Fruit fly (Drosophila melanogaster) whole organism, prepupa: ENCODE results near the gene CG7148.

ENCODE experiments used
- CG10631 ChIP-seq: fragments of 200-800 bp; sonication (Bioruptor generic); optimal IDR thresholded peaks from 2 replicates; lab custom pipeline; 2016; ENCODE audit warnings: missing biosample characterization, missing genetic modification characterization
- CG10669 ChIP-seq: fragments of 200-800 bp; sonication (Bioruptor generic); optimal IDR thresholded peaks from 3 replicates; lab custom pipeline; 2018; ENCODE audit warnings: missing biosample characterization, mild to moderate bottlenecking, missing genetic modification characterization, moderate library complexity
- CG11762 ChIP-seq: fragments of 200-800 bp; sonication (Bioruptor generic); optimal IDR thresholded peaks from 3 replicates; lab custom pipeline; 2016; ENCODE audit warnings: missing biosample characterization, missing genetic modification characterization; ENCODE audit not compliant: insufficient read depth
- CG11902 ChIP-seq: fragments of 200-800 bp; sonication (Bioruptor generic); optimal IDR thresholded peaks from 3 replicates; lab custom pipeline; 2016; ENCODE audit warnings: missing biosample characterization, missing genetic modification characterization
- CG16779 ChIP-seq: fragments of 200-800 bp; sonication (Bioruptor generic); optimal IDR thresholded peaks from 3 replicates; lab custom pipeline; 2017; ENCODE audit warnings: missing biosample characterization, mild to moderate bottlenecking, missing genetic modification characterization
- CG3032 ChIP-seq: fragments of 200-800 bp; optimal IDR thresholded peaks from 2 replicates; lab custom pipeline; 2019; ENCODE audit warnings: missing biosample characterization, mild to moderate bottlenecking, missing genetic modification characterization, moderate library complexity
- CG31627 ChIP-seq: fragments of 200-800 bp; sonication (Bioruptor generic); optimal IDR thresholded peaks from 3 replicates; lab custom pipeline; 2016; ENCODE audit warnings: missing biosample characterization, missing genetic modification characterization
- CG3919 ChIP-seq: fragments of 200-800 bp; sonication (Bioruptor generic); optimal IDR thresholded peaks from 3 replicates; lab custom pipeline; 2016; ENCODE audit warnings: missing biosample characterization, missing genetic modification characterization
- CG4318 ChIP-seq: fragments of 200-800 bp; sonication (Bioruptor generic); optimal IDR thresholded peaks from 3 replicates; lab custom pipeline; 2017; ENCODE audit warnings: missing biosample characterization, mild to moderate bottlenecking, missing genetic modification characterization
- CG6163 ChIP-seq: fragments of 200-800 bp; sonication (Bioruptor generic); IDR thresholded peaks from 3 replicates; pipeline ENCODE4 v1.3.6; 2022; ENCODE audit warnings: missing biosample characterization, missing genetic modification characterization
- CG6792 ChIP-seq: fragments of 200-800 bp; sonication (Bioruptor generic); optimal IDR thresholded peaks from 3 replicates; lab custom pipeline; 2016; ENCODE audit warnings: missing biosample characterization, missing genetic modification characterization
- CG6854 ChIP-seq: fragments of 200-800 bp; sonication (Bioruptor generic); optimal IDR thresholded peaks from 2 replicates; lab custom pipeline; 2017; ENCODE audit warnings: missing biosample characterization, mild to moderate bottlenecking, missing genetic modification characterization
- CG7368 ChIP-seq: fragments of 200-800 bp; sonication (Bioruptor generic); optimal IDR thresholded peaks from 3 replicates; lab custom pipeline; 2016; ENCODE audit warnings: missing biosample characterization, missing genetic modification characterization
- CG8119 ChIP-seq: fragments of 200-800 bp; sonication (Bioruptor generic); IDR thresholded peaks from 3 replicates; pipeline ENCODE4 v1.3.6; 2022; ENCODE audit warnings: missing biosample characterization, missing genetic modification characterization
- Eip75B ChIP-seq: fragments of 200-800 bp; sonication (Bioruptor generic); optimal IDR thresholded peaks from 3 replicates; lab custom pipeline; 2016; ENCODE audit warnings: missing biosample characterization, missing genetic modification characterization
- Eip78C ChIP-seq: fragments of 200-800 bp; sonication (Bioruptor generic); peaks from one replicate; lab custom pipeline; 2016; ENCODE audit warnings: missing biosample characterization, missing genetic modification characterization
- Eip93F ChIP-seq: fragments of 200-800 bp; sonication (Bioruptor generic); optimal IDR thresholded peaks from 2 replicates; lab custom pipeline; 2016; ENCODE audit warnings: missing biosample characterization, mild to moderate bottlenecking, missing genetic modification characterization
- Ets21C ChIP-seq: fragments of 200-800 bp; sonication (Bioruptor generic); optimal IDR thresholded peaks from 3 replicates; lab custom pipeline; 2016; ENCODE audit warnings: missing biosample characterization, missing genetic modification characterization
- Ets96B ChIP-seq: fragments of 200-800 bp; optimal IDR thresholded peaks from 2 replicates; lab custom pipeline; 2019; ENCODE audit warnings: missing biosample characterization, mild to moderate bottlenecking, missing genetic modification characterization, moderate library complexity
- Gug ChIP-seq: fragments of 200-800 bp; sonication (Bioruptor generic); IDR thresholded peaks from 2 replicates; pipeline ENCODE4 v1.3.6; 2022; ENCODE audit warnings: missing biosample characterization, missing genetic modification characterization
- Hr38 ChIP-seq: sonication (Bioruptor generic); optimal IDR thresholded peaks from 2 replicates; lab custom pipeline; 2016; ENCODE audit warnings: missing biosample characterization, missing genetic modification characterization
- Lpt ChIP-seq: fragments of 200-800 bp; sonication (Bioruptor generic); optimal IDR thresholded peaks from 3 replicates; lab custom pipeline; 2016; ENCODE audit warnings: missing biosample characterization, missing genetic modification characterization
- OdsH ChIP-seq: fragments of 200-800 bp; sonication (Bioruptor generic); optimal IDR thresholded peaks from 3 replicates; lab custom pipeline; 2016; ENCODE audit warnings: missing biosample characterization, missing genetic modification characterization
- Smox ChIP-seq: fragments of 200-800 bp; sonication (Bioruptor generic); optimal IDR thresholded peaks from 3 replicates; lab custom pipeline; 2016; ENCODE audit warnings: missing biosample characterization, missing genetic modification characterization
- Sox102F ChIP-seq: fragments of 200-800 bp; sonication (Bioruptor generic); optimal IDR thresholded peaks from 2 replicates; lab custom pipeline; 2016; ENCODE audit warnings: missing biosample characterization, mild to moderate bottlenecking, missing genetic modification characterization
- Sox14 ChIP-seq: fragments of 200-800 bp; sonication (Bioruptor generic); optimal IDR thresholded peaks from 3 replicates; lab custom pipeline; 2016; ENCODE audit warnings: missing biosample characterization, missing genetic modification characterization
- Sox15 ChIP-seq: fragments of 200-800 bp; sonication (Bioruptor generic); optimal IDR thresholded peaks from 3 replicates; lab custom pipeline; 2016; ENCODE audit warnings: missing biosample characterization, missing genetic modification characterization
- achi ChIP-seq: fragments of 200-800 bp; sonication (Bioruptor generic); optimal IDR thresholded peaks from 3 replicates; lab custom pipeline; 2016; ENCODE audit warnings: missing biosample characterization, missing genetic modification characterization
- acj6 ChIP-seq: fragments of 200-800 bp; sonication (Bioruptor generic); optimal IDR thresholded peaks from 3 replicates; lab custom pipeline; 2016; ENCODE audit warnings: missing biosample characterization, missing genetic modification characterization
- cyc ChIP-seq: fragments of 200-800 bp; sonication (Bioruptor generic); optimal IDR thresholded peaks from 3 replicates; lab custom pipeline; 2016; ENCODE audit warnings: missing biosample characterization, missing genetic modification characterization
- dsx ChIP-seq: fragments of 200-800 bp; optimal IDR thresholded peaks from 3 replicates; lab custom pipeline; 2019; ENCODE audit warnings: missing biosample characterization, mild to moderate bottlenecking, missing genetic modification characterization, moderate library complexity; ENCODE audit not compliant: poor library complexity, severe bottlenecking
- fd59A ChIP-seq: fragments of 200-800 bp; sonication (Bioruptor generic); optimal IDR thresholded peaks from 2 replicates; lab custom pipeline; 2017; ENCODE audit warnings: missing biosample characterization, mild to moderate bottlenecking, missing genetic modification characterization, missing genetic modification reagents
- fd85E ChIP-seq: fragments of 200-800 bp; sonication (Bioruptor generic); optimal IDR thresholded peaks from 3 replicates; lab custom pipeline; 2016; ENCODE audit warnings: missing biosample characterization, missing genetic modification characterization
- fkh ChIP-seq: fragments of 200-800 bp; sonication (Bioruptor generic); optimal IDR thresholded peaks from 3 replicates; lab custom pipeline; 2017; ENCODE audit warnings: missing biosample characterization, mild to moderate bottlenecking, missing genetic modification characterization, moderate library complexity
- ss ChIP-seq, 2 experiments: fragments of 200-800 bp; sonication (Bioruptor generic); optimal IDR thresholded peaks; 2 replicates in 1 of 2; 3 replicates in 1 of 2; lab custom pipeline; 2017 to 2018; ENCODE audit warnings: mild to moderate bottlenecking in 2 of 2, missing biosample characterization in 2 of 2, missing genetic modification characterization in 2 of 2, moderate library complexity in 1 of 2
- svp ChIP-seq: fragments of 200-800 bp; sonication (Bioruptor generic); peaks from one replicate; lab custom pipeline; 2016; ENCODE audit warnings: missing biosample characterization, missing genetic modification characterization
- vri ChIP-seq: fragments of 200-800 bp; sonication (Bioruptor generic); optimal IDR thresholded peaks from 3 replicates; lab custom pipeline; 2016; ENCODE audit warnings: missing biosample characterization, mild to moderate bottlenecking, missing genetic modification characterization

CG7148 gene

dm6 chr3L:21879344-21879743, 47.3 kb upstream of the CG7148 start (continued):
- TF ChIP-seq fd59A (GFP tag; lab: Kevin White, UChicago), result no peak
- TF ChIP-seq CG3919 (GFP tag; lab: Kevin White, UChicago), result peak; percentile 80
- TF ChIP-seq fd85E, result peak; percentile 71
- TF ChIP-seq CG8119 (GFP tag; lab: Robert Waterston, UW), result peak; percentile 38; the same call in 2 of the 3 replicates
- TF ChIP-seq dsx (GFP tag; lab: Kevin White, UChicago), result peak; percentile 71
- TF ChIP-seq acj6 (GFP tag; lab: Kevin White, UChicago), result no peak
- TF ChIP-seq CG31627 (GFP tag; lab: Kevin White, UChicago), result no peak
- TF ChIP-seq Sox15, result no peak
- TF ChIP-seq vri (GFP tag; lab: Kevin White, UChicago), result peak; percentile 80
- TF ChIP-seq Sox14, result peak; percentile 71
- peak; percentile 15 for TF ChIP-seq Lpt (GFP tag; lab: Kevin White, UChicago)
- no peak for TF ChIP-seq CG10631 (GFP tag; lab: Kevin White, UChicago)

dm6 chr3L:21878285-21878684, 46.2 kb upstream of the CG7148 start:
- TF ChIP-seq CG7368 (GFP tag; lab: Kevin White, UChicago), result no peak
- no peak for TF ChIP-seq CG31627 (GFP tag; lab: Kevin White, UChicago)
- no peak for TF ChIP-seq fd85E
- TF ChIP-seq ss (GFP tag; optimal IDR thresholded peaks at IDR 0.05; lab: Kevin White, UChicago), result no peak
- no peak for TF ChIP-seq Sox15
- TF ChIP-seq CG16779 (tag; lab: Kevin White, UChicago), result no peak
- no peak for TF ChIP-seq CG6792
- TF ChIP-seq CG11902 (GFP tag; lab: Kevin White, UChicago), result no peak
- no peak for TF ChIP-seq achi
- no peak for TF ChIP-seq Smox
- TF ChIP-seq Eip75B (GFP tag; lab: Kevin White, UChicago), result no peak
- no peak for TF ChIP-seq CG11762 (GFP tag; lab: Kevin White, UChicago)
- TF ChIP-seq CG6854 (GFP tag; lab: Kevin White, UChicago), result no peak
- TF ChIP-seq Sox102F (GFP tag; lab: Kevin White, UChicago), result no peak
- no peak for TF ChIP-seq svp (GFP tag; lab: Kevin White, UChicago)
- TF ChIP-seq CG10669 (GFP tag; lab: Kevin White, UChicago), result no peak
- TF ChIP-seq Ets21C (GFP tag; lab: Kevin White, UChicago), result no peak

dm6 chr3L:21871804-21872203, 39.8 kb upstream of the CG7148 start:
- TF ChIP-seq Ets96B, result no peak
- TF ChIP-seq acj6 (GFP tag; lab: Kevin White, UChicago), result no peak
- TF ChIP-seq Eip78C (GFP tag; lab: Kevin White, UChicago), result no peak
- TF ChIP-seq Hr38, result no peak
- TF ChIP-seq Eip93F, result no peak
- TF ChIP-seq ss (GFP tag; optimal IDR thresholded peaks at IDR 0.05; lab: Kevin White, UChicago), result no peak
- TF ChIP-seq CG11902 (GFP tag; lab: Kevin White, UChicago), result no peak
- no peak for TF ChIP-seq cyc (GFP tag; lab: Kevin White, UChicago)
- TF ChIP-seq fkh, result no peak
- no peak for TF ChIP-seq CG3032
- TF ChIP-seq CG6163 (GFP tag; lab: Robert Waterston, UW), result no peak
- no peak for TF ChIP-seq Gug (GFP tag; lab: Robert Waterston, UW)
- TF ChIP-seq CG31627 (GFP tag; lab: Kevin White, UChicago), result no peak
- TF ChIP-seq Sox14, result no peak
- no peak for TF ChIP-seq CG4318 (GFP tag; lab: Kevin White, UChicago)
- TF ChIP-seq vri (GFP tag; lab: Kevin White, UChicago), result no peak
- TF ChIP-seq Sox102F (GFP tag; lab: Kevin White, UChicago), result no peak
- TF ChIP-seq CG8119 (GFP tag; lab: Robert Waterston, UW), result no peak
- no peak for TF ChIP-seq OdsH (GFP tag; lab: Kevin White, UChicago)
